Worm (Caenorhabditis elegans): ENCODE measurements around the gene T01D1.4.

ce11 chrII:163229-163628 lies 15.7 kb downstream of the T01D1.4 start:
- peak; percentile 98 for TF ChIP-seq ces-1 (GFP tag; optimal IDR thresholded peaks at IDR 0.05)
- TF ChIP-seq nhr-12 (tag; optimal IDR thresholded peaks at IDR 0.05): no peak
- no peak for TF ChIP-seq nhr-237 (tag; optimal IDR thresholded peaks at IDR 0.05)
- no peak for TF ChIP-seq lsy-2 (tag; optimal IDR thresholded peaks at IDR 0.05)
- TF ChIP-seq ztf-11 (tag; optimal IDR thresholded peaks at IDR 0.05): no peak
- no peak for TF ChIP-seq lin-13 (tag; optimal IDR thresholded peaks at IDR 0.05)
- TF ChIP-seq unc-62 (GFP tag; optimal IDR thresholded peaks at IDR 0.05): no peak
- TF ChIP-seq bed-3 (GFP tag; optimal IDR thresholded peaks at IDR 0.05): no peak
- TF ChIP-seq snpc-4 (tag; optimal IDR thresholded peaks at IDR 0.05): no peak
- no peak for TF ChIP-seq mep-1 (tag; optimal IDR thresholded peaks at IDR 0.05)
- TF ChIP-seq nhr-2 (tag; optimal IDR thresholded peaks at IDR 0.05): no peak
- no peak for TF ChIP-seq nhr-76 (tag; optimal IDR thresholded peaks at IDR 0.05)
